Worm (Caenorhabditis elegans) whole organism, L2 larva: ENCODE measurements around the gene F54H5.5.

Source experiments
- C34F6.9 ChIP-seq: fragments of 150-350 bp; optimal IDR thresholded peaks from 2 replicates; lab custom pipeline; 2014; ENCODE audit warnings: missing biosample characterization, missing genetic modification characterization
- F13H6.1 ChIP-seq: sonication (generic microtip); optimal IDR thresholded peaks from 2 replicates; lab custom pipeline; 2016; ENCODE audit warnings: missing genetic modification characterization, missing compliant biosample characterization
- R02D3.7 ChIP-seq: fragments of 150-350 bp; optimal IDR thresholded peaks from 2 replicates; lab custom pipeline; 2014; ENCODE audit warnings: missing biosample characterization, missing genetic modification characterization
- Y55F3AM.14 ChIP-seq: fragments of 200-800 bp; sonication (Bioruptor generic); optimal IDR thresholded peaks from 2 replicates; lab custom pipeline; 2018; ENCODE audit warnings: mild to moderate bottlenecking, missing genetic modification characterization, missing compliant biosample characterization
- ZK546.5 ChIP-seq: sonication (generic microtip); optimal IDR thresholded peaks from 2 replicates; lab custom pipeline; 2017; ENCODE audit warnings: missing biosample characterization, missing genetic modification characterization
- aly-2 ChIP-seq: fragments of 150-350 bp; optimal IDR thresholded peaks from 2 replicates; lab custom pipeline; 2014; ENCODE audit warnings: missing biosample characterization, missing genetic modification characterization
- ama-1 ChIP-seq: fragments of 150-350 bp; optimal IDR thresholded peaks from 2 replicates; lab custom pipeline; 2018; ENCODE audit warnings: inconsistent platforms
- blmp-1 ChIP-seq: sonication (generic microtip); optimal IDR thresholded peaks from 2 replicates; lab custom pipeline; 2017; ENCODE audit warnings: missing genetic modification characterization, mild to moderate bottlenecking, missing compliant biosample characterization, antibody characterized with exemption, moderate library complexity; ENCODE audit not compliant: insufficient read depth
- ceh-16 ChIP-seq: fragments of 150-350 bp; optimal IDR thresholded peaks from 2 replicates; lab custom pipeline; 2014; ENCODE audit warnings: missing biosample characterization, missing genetic modification characterization
- ceh-82 ChIP-seq: fragments of 150-350 bp; optimal IDR thresholded peaks from 2 replicates; lab custom pipeline; 2014; ENCODE audit warnings: missing biosample characterization, missing genetic modification characterization
- crh-2 ChIP-seq: sonication (generic microtip); optimal IDR thresholded peaks from 2 replicates; lab custom pipeline; 2017; ENCODE audit warnings: missing biosample characterization, missing genetic modification characterization
- dmd-4 ChIP-seq: sonication (generic microtip); optimal IDR thresholded peaks from 2 replicates; lab custom pipeline; 2017; ENCODE audit warnings: missing biosample characterization, missing genetic modification characterization
- fos-1 ChIP-seq: fragments of 150-350 bp; optimal IDR thresholded peaks from 2 replicates; lab custom pipeline; 2014; ENCODE audit warnings: missing biosample characterization, missing genetic modification characterization
- gmeb-1 ChIP-seq: fragments of 150-350 bp; optimal IDR thresholded peaks from 2 replicates; lab custom pipeline; 2014; ENCODE audit warnings: missing biosample characterization, missing genetic modification characterization
- lin-11 ChIP-seq: fragments of 150-350 bp; sonication (generic microtip); optimal IDR thresholded peaks from 2 replicates; lab custom pipeline; 2014; ENCODE audit warnings: missing biosample characterization, missing genetic modification characterization, inconsistent platforms, mixed read lengths
- lin-39 ChIP-seq: fragments of 150-350 bp; optimal IDR thresholded peaks from 2 replicates; lab custom pipeline; 2014; ENCODE audit warnings: missing biosample characterization, missing genetic modification reagents, missing genetic modification characterization
- lsy-2 ChIP-seq, 2 experiments: fragments of 150-350 bp in 1 of 2; sonication (generic microtip) in 1 of 2; optimal IDR thresholded peaks; 2 replicates each; lab custom pipeline; 2014 to 2017; ENCODE audit warnings: missing biosample characterization in 2 of 2, missing genetic modification characterization in 2 of 2
- mbf-1 ChIP-seq: sonication (generic microtip); optimal IDR thresholded peaks from 2 replicates; lab custom pipeline; 2017; ENCODE audit warnings: missing biosample characterization, missing genetic modification characterization
- nhr-10 ChIP-seq: sonication (generic microtip); optimal IDR thresholded peaks from 2 replicates; lab custom pipeline; 2017; ENCODE audit warnings: missing biosample characterization, missing genetic modification characterization
- nhr-11 ChIP-seq: fragments of 150-350 bp; optimal IDR thresholded peaks from 2 replicates; lab custom pipeline; 2014; ENCODE audit warnings: missing biosample characterization, missing genetic modification characterization
- nhr-129 ChIP-seq: fragments of 150-350 bp; optimal IDR thresholded peaks from 2 replicates; lab custom pipeline; 2014; ENCODE audit warnings: missing biosample characterization, missing genetic modification characterization
- nhr-23 ChIP-seq: fragments of 150-350 bp; optimal IDR thresholded peaks from 2 replicates; lab custom pipeline; 2014; ENCODE audit warnings: missing biosample characterization, missing genetic modification reagents, missing genetic modification characterization
- nhr-77 ChIP-seq: fragments of 150-350 bp; optimal IDR thresholded peaks from 2 replicates; lab custom pipeline; 2014; ENCODE audit warnings: missing biosample characterization, missing genetic modification characterization
- peb-1 ChIP-seq: fragments of 150-350 bp; optimal IDR thresholded peaks from 2 replicates; lab custom pipeline; 2014; ENCODE audit warnings: missing biosample characterization, missing genetic modification characterization
- sem-4 ChIP-seq: fragments of 150-350 bp; optimal IDR thresholded peaks from 2 replicates; lab custom pipeline; 2014; ENCODE audit warnings: missing biosample characterization, missing genetic modification reagents, missing genetic modification characterization
- skn-1 ChIP-seq: sonication (generic microtip); optimal IDR thresholded peaks from 2 replicates; lab custom pipeline; 2017; ENCODE audit warnings: missing biosample characterization, missing genetic modification characterization
- sma-9 ChIP-seq, 2 experiments: fragments of 150-350 bp in 1 of 2; sonication (generic microtip) in 1 of 2; optimal IDR thresholded peaks; 2 replicates each; lab custom pipeline; 2014 to 2016; ENCODE audit warnings: missing genetic modification characterization in 2 of 2, mild to moderate bottlenecking in 1 of 2, missing biosample characterization in 1 of 2, missing compliant biosample characterization in 1 of 2, missing genetic modification reagents in 1 of 2, moderate library complexity in 1 of 2
- snpc-4 ChIP-seq: fragments of 150-350 bp; optimal IDR thresholded peaks from 2 replicates; lab custom pipeline; 2014; ENCODE audit warnings: missing biosample characterization, missing genetic modification characterization
- unc-62 ChIP-seq: fragments of 150-350 bp; optimal IDR thresholded peaks from 2 replicates; lab custom pipeline; 2014; ENCODE audit warnings: missing biosample characterization, missing genetic modification reagents, missing genetic modification characterization
- ztf-1 ChIP-seq: fragments of 200-800 bp; sonication (Bioruptor generic); conservative IDR thresholded peaks from 2 replicates; pipeline ENCODE4 v1.3.6; 2022; ENCODE audit warnings: missing genetic modification characterization, missing compliant biosample characterization
- ztf-4 ChIP-seq: fragments of 150-350 bp; optimal IDR thresholded peaks from 2 replicates; lab custom pipeline; 2014; ENCODE audit warnings: missing biosample characterization, missing genetic modification characterization

F54H5.5 gene

DNA sequence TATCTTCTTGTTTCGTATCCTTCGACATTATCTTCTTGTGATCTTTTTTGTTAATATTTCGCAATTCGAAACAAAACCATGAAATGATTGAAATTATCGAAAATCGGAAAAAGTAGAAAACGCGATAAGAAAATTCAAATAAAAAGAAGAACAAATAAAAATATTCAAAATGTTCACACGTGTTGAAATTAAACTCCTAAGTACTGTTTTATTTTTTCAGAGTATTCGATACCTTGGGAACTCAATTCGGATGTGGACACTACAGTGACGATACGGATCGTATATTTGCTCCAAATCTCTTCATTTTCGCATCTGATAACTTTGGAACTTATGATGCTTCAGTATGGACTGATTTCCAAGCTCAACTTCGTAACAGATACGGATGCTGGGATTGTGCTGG is 9.1 kb upstream of the F54H5.5 start, which contains the start of gene T19D12.5:
TSS of gene T19D12.5 (minus strand) at position 101 of the 400 bp plus-strand sequence.
- TF ChIP-seq lin-11 (tag; lab: Kevin White, UChicago) = no peak
- TF ChIP-seq nhr-11 = no peak
- no peak for TF ChIP-seq nhr-10 (tag; lab: Kevin White, UChicago)
- no peak for TF ChIP-seq nhr-77 (tag; lab: Kevin White, UChicago)
- TF ChIP-seq peb-1 (tag; lab: Kevin White, UChicago) = no peak
- no peak for TF ChIP-seq C34F6.9 (tag; lab: Kevin White, UChicago)
- no peak for TF ChIP-seq lsy-2 (tag; optimal IDR thresholded peaks at IDR 0.05; lab: Kevin White, UChicago)
- no peak for TF ChIP-seq gmeb-1 (tag; lab: Kevin White, UChicago)
- no peak for TF ChIP-seq snpc-4 (tag; lab: Kevin White, UChicago)
- no peak for TF ChIP-seq ztf-4 (tag; lab: Kevin White, UChicago)
- TF ChIP-seq ceh-16 (tag; lab: Kevin White, UChicago) = no peak
- TF ChIP-seq aly-2 = no peak

ce11 chrII:6631995-6632394 is 4.9 kb upstream of the F54H5.5 start:
- TF ChIP-seq dmd-4 (no peak), Y55F3AM.14 (GFP tag; lab: Kevin White, UChicago) (no peak), ceh-82 (tag; lab: Kevin White, UChicago) (no peak), blmp-1 (tag; lab: Kevin White, UChicago) (no peak), mbf-1 (tag; lab: Kevin White, UChicago) (no peak), crh-2 (tag; lab: Kevin White, UChicago) (no peak), ztf-1 (GFP tag; lab: Robert Waterston, UW) (no peak), nhr-23 (tag; lab: Kevin White, UChicago) (no peak), skn-1 (tag; lab: Kevin White, UChicago) (no peak), ZK546.5 (tag; lab: Kevin White, UChicago) (no peak), lin-39 (tag; lab: Kevin White, UChicago) (no peak), sem-4 (no peak), ama-1 (lab: Kevin White, UChicago) (no peak), peb-1 (tag; lab: Kevin White, UChicago) (no peak), nhr-129 (tag; lab: Kevin White, UChicago) (no peak)
- TF ChIP-seq, all 48 proteins: peak for 0

DNA sequence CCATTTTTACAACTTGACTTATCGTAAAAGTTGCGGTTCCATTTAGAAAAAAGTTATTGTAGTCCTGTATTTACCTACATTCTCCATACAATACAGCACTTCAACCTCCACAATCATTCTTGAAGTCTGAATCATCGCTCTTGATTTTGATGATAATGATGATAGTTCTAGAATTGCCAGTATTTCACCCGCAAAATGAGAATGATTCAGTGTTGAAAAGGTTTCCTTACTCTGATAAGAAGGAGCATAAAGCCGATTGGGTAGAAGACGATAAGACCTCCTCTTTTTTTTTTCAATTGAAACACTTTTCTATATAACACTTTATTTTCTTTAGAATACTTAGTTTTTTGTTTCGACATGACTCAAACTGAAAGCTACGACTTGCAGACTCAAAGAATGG is 3.7 kb upstream of the F54H5.5 start, which contains the start of gene T19D12.4:
TSS of gene T19D12.4 (plus strand) at position 295 of the 400 bp plus-strand sequence.
- TF ChIP-seq C34F6.9 (tag; lab: Kevin White, UChicago) (no peak), fos-1 (tag; lab: Kevin White, UChicago) (peak; percentile 91)
- TF ChIP-seq, all 48 proteins: peak for 1

ce11 chrII:6629775-6630174 is 2.7 kb upstream of the F54H5.5 start:
- TF ChIP-seq fos-1 (tag; lab: Kevin White, UChicago) (peak; percentile 71), nhr-11 (no peak), ceh-16 (tag; lab: Kevin White, UChicago) (no peak)

- TF ChIP-seq R02D3.7 (tag; lab: Kevin White, UChicago) = no peak
- no peak for TF ChIP-seq nhr-129 (tag; lab: Kevin White, UChicago)
- TF ChIP-seq unc-62 (GFP tag; lab: Kevin White, UChicago) = no peak
- peak; percentile 84 for TF ChIP-seq fos-1 (tag; lab: Kevin White, UChicago)
- TF ChIP-seq Y55F3AM.14 (GFP tag; lab: Kevin White, UChicago) = no peak
- TF ChIP-seq ztf-1 (GFP tag; lab: Robert Waterston, UW) = no peak
- no peak for TF ChIP-seq F13H6.1 (tag; lab: Kevin White, UChicago)
- peak; percentile 20 for TF ChIP-seq sma-9 (GFP tag; optimal IDR thresholded peaks at IDR 0.05; lab: Kevin White, UChicago)
- TF ChIP-seq sma-9 (tag; optimal IDR thresholded peaks at IDR 0.05; lab: Kevin White, UChicago) = no peak
These were observed 1.3 kb upstream of the F54H5.5 start for ce11 chrII:6628397-6628796.

- peak; percentile 0 for TF ChIP-seq fos-1 (tag; lab: Kevin White, UChicago)
- TF ChIP-seq blmp-1 (tag; lab: Kevin White, UChicago) = no peak
- TF ChIP-seq, all 48 proteins: peak for 1
These were observed 1.8 kb downstream of the F54H5.5 start, which contains the start of gene F54H5.14 for ce11 chrII:6625302-6625701. Gene F54H5.14 (minus strand): TSS chrII:6625402.
